Fruit fly (Drosophila melanogaster): ENCODE data around the gene CG11584.

- no peak for TF ChIP-seq pan (optimal IDR thresholded peaks at IDR 0.05)
- no peak for TF ChIP-seq EcR (GFP tag; optimal IDR thresholded peaks at IDR 0.05)
These were observed 4.2 kb upstream of the CG11584 start, which contains the start of gene CG11581 for dm6 chrX:14176623-14177022.
